Worm (Caenorhabditis elegans): ENCODE data around the gene lmd-5.

ce11 chrV:7096811-7097210, 26.6 kb upstream of the lmd-5 start:
- no peak for TF ChIP-seq unc-98 (GFP tag; IDR thresholded peaks at IDR 0.05)
- no peak for TF ChIP-seq elt-2 (tag; optimal IDR thresholded peaks at IDR 0.05)
- no peak for TF ChIP-seq nhr-28 (tag; optimal IDR thresholded peaks at IDR 0.05)

Data from whole organism, L1 larva.